Fruit fly (Drosophila melanogaster): ENCODE results near the gene CG42692.

The CG42692 gene

DNA sequence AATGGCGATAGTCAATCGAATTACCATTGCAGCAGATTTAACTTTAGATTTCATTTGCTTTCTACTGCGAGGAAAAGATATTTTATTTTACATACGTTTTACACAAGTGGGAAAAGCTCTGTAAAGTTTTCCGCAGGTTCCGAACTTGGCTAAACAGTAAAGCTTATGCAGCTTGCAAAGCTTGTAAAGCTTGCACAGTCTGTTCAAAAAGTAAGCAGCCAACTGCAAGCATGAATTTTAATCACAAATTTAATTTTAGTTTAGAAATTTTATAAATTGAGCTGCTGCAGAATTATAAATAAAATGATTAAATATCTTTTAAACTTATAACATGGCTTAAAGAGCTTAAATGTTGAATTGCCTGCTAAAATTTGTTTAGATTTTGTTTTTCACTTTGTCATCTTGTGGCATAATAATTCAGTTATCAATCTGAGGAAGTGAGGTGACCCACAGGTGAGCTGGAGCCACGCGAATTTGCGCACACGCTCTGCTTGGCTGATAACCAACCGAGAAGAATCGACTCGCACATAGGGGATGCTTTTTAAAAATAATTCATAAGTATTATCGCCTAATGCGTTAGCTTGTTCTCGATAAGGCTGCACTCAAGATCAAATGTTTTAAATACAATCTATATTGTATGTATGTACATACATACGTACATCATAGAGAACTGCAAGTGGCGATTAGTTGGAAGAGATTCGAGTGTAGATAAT is 3.8 kb downstream of the CG42692 start (continued):
- peak; percentile 8 for TF ChIP-seq CG10147 (GFP tag; optimal IDR thresholded peaks at IDR 0.05)
- TF ChIP-seq CG7839 (tag; optimal IDR thresholded peaks at IDR 0.05): peak; percentile 62
- TF ChIP-seq dpn (GFP tag; optimal IDR thresholded peaks at IDR 0.05): peak; percentile 5 to 15
- TF ChIP-seq Six4 (GFP tag; optimal IDR thresholded peaks at IDR 0.05): peak; percentile 0
- no peak for TF ChIP-seq slp2 (GFP tag; optimal IDR thresholded peaks at IDR 0.05)
- TF ChIP-seq CG4424 (GFP tag; optimal IDR thresholded peaks at IDR 0.05): peak; percentile 40
- peak; percentile 56 for TF ChIP-seq CG11504 (tag; optimal IDR thresholded peaks at IDR 0.05)
- peak; percentile 39; the same call in 1 of the 2 replicates for TF ChIP-seq CG6689 (GFP tag; IDR thresholded peaks at IDR 0.05)
- 0 out of 4 replicates have a peak, but pooled peaks have one; percentile 18 for TF ChIP-seq Gug (GFP tag; IDR thresholded peaks at IDR 0.05)
- peak; percentile 48 for TF ChIP-seq CG10366 (GFP tag; IDR thresholded peaks at IDR 0.05)
- TF ChIP-seq Sry-β (GFP tag; optimal IDR thresholded peaks at IDR 0.05): no peak
- TF ChIP-seq CG34376 (GFP tag; optimal IDR thresholded peaks at IDR 0.05): no peak
- TF ChIP-seq maf-S (GFP tag; optimal IDR thresholded peaks at IDR 0.05): no peak
- no peak for TF ChIP-seq Sin3A (optimal IDR thresholded peaks at IDR 0.05)
- no peak for TF ChIP-seq CG18476 (GFP tag; optimal IDR thresholded peaks at IDR 0.05)
- no peak for TF ChIP-seq CG10431 (GFP tag; optimal IDR thresholded peaks at IDR 0.05)
- no peak for TF ChIP-seq gsb-n (tag; optimal IDR thresholded peaks at IDR 0.05)
- no peak for TF ChIP-seq Dref (GFP tag; IDR thresholded peaks at IDR 0.05)
- TF ChIP-seq bcd (GFP tag; optimal IDR thresholded peaks at IDR 0.05): peak; percentile 43
- no peak for TF ChIP-seq CG17328 (GFP tag; IDR thresholded peaks at IDR 0.05)
- peak; percentile 7 for TF ChIP-seq sens (GFP tag)
- no peak for TF ChIP-seq CG6654 (GFP tag; optimal IDR thresholded peaks at IDR 0.05)
- TF ChIP-seq CG17186 (GFP tag; optimal IDR thresholded peaks at IDR 0.05): no peak
- TF ChIP-seq CG17612 (GFP tag; IDR thresholded peaks at IDR 0.05): no peak
- 0 out of 3 replicates have a peak, but pooled peaks have one; percentile 50 for TF ChIP-seq ken (GFP tag; IDR thresholded peaks at IDR 0.05)
- TF ChIP-seq NFAT (GFP tag; IDR thresholded peaks at IDR 0.05): 0 out of 2 replicates have a peak, but pooled peaks have one; percentile 35
- TF ChIP-seq hb (GFP tag; IDR thresholded peaks at IDR 0.05; ENCODE audit: partially characterized antibody): no peak
- peak; percentile 72 for TF ChIP-seq Xrp1 (GFP tag; IDR thresholded peaks at IDR 0.05)
- peak; percentile 35 for TF ChIP-seq CG4854 (GFP tag; optimal IDR thresholded peaks at IDR 0.05)
- TF ChIP-seq Atf3 (GFP tag; optimal IDR thresholded peaks at IDR 0.05): no peak
- no peak for TF ChIP-seq CG9609 (GFP tag; optimal IDR thresholded peaks at IDR 0.05)
- no peak for TF ChIP-seq CG4282 (GFP tag; optimal IDR thresholded peaks at IDR 0.05)
- no peak for TF ChIP-seq CG8359 (GFP tag; optimal IDR thresholded peaks at IDR 0.05; ENCODE audit: borderline replicate concordance)
- TF ChIP-seq Max (GFP tag; optimal IDR thresholded peaks at IDR 0.05): peak; percentile 10
- TF ChIP-seq cas (GFP tag; IDR thresholded peaks at IDR 0.05): no peak
- peak; percentile 47 for TF ChIP-seq tap (tag; optimal IDR thresholded peaks at IDR 0.05)
- TF ChIP-seq Drgx (GFP tag; IDR thresholded peaks at IDR 0.05): no peak; the same call in 1 of the 2 replicates
- no peak for TF ChIP-seq Usf (GFP tag; optimal IDR thresholded peaks at IDR 0.05)
- peak; percentile 38 for TF ChIP-seq nmo (GFP tag; optimal IDR thresholded peaks at IDR 0.05)
- TF ChIP-seq lab (GFP tag; optimal IDR thresholded peaks at IDR 0.05): peak; percentile 69
- TF ChIP-seq CG31365 (tag; optimal IDR thresholded peaks at IDR 0.05): no peak
- no peak for TF ChIP-seq CG16815 (GFP tag; optimal IDR thresholded peaks at IDR 0.05)
- peak; percentile 48; the same call in 1 of the 2 replicates for TF ChIP-seq onecut (GFP tag; IDR thresholded peaks at IDR 0.05)
- TF ChIP-seq sob (GFP tag; IDR thresholded peaks at IDR 0.05): peak; percentile 64
- TF ChIP-seq Doc2 (GFP tag; IDR thresholded peaks at IDR 0.05): no peak
- no peak for TF ChIP-seq eve (GFP tag; optimal IDR thresholded peaks at IDR 0.05)
- no peak for TF ChIP-seq Hr3 (GFP tag; optimal IDR thresholded peaks at IDR 0.05)
- no peak for TF ChIP-seq CG12391 (tag; optimal IDR thresholded peaks at IDR 0.05)
- no peak for TF ChIP-seq tll (GFP tag; optimal IDR thresholded peaks at IDR 0.05)
- no peak for TF ChIP-seq Myb (GFP tag; optimal IDR thresholded peaks at IDR 0.05)
